Fruit fly (Drosophila melanogaster) whole organism, embryonic: ENCODE results near the gene Hsp110.
A peak's percentile ranks its signal among the peaks of the same experiment; 100 is the strongest.

Experiments used
- Ada2b ChIP-seq: fragments of 200-800 bp; sonication (Bioruptor generic); IDR thresholded peaks from 2 replicates; pipeline ENCODE4 v1.3.6; 2022; ENCODE audit warnings: missing biosample characterization, missing genetic modification characterization
- BtbVII ChIP-seq: fragments of 200-800 bp; sonication (Bioruptor generic); optimal IDR thresholded peaks from 3 replicates; lab custom pipeline; 2017; ENCODE audit warnings: missing biosample characterization, mild to moderate bottlenecking, missing genetic modification characterization
- CG10274 ChIP-seq: fragments of 200-800 bp; sonication (Bioruptor generic); optimal IDR thresholded peaks from 3 replicates; lab custom pipeline; 2017; ENCODE audit warnings: missing biosample characterization, mild to moderate bottlenecking, missing genetic modification characterization
- CG10543 ChIP-seq: fragments of 200-800 bp; sonication (Bioruptor generic); optimal IDR thresholded peaks from 3 replicates; lab custom pipeline; 2017; ENCODE audit warnings: missing biosample characterization, mild to moderate bottlenecking, missing genetic modification characterization, moderate library complexity
- CG14667 ChIP-seq: fragments of 200-800 bp; sonication (Bioruptor generic); IDR thresholded peaks from 2 replicates; pipeline ENCODE4 v1.3.6; 2022; ENCODE audit warnings: missing biosample characterization, missing genetic modification characterization
- CG15269 ChIP-seq: fragments of 200-800 bp; sonication (Bioruptor generic); optimal IDR thresholded peaks from 2 replicates; lab custom pipeline; 2018; ENCODE audit warnings: missing biosample characterization, mild to moderate bottlenecking, missing genetic modification characterization, moderate library complexity
- CG1603 ChIP-seq: fragments of 200-800 bp; sonication (Bioruptor generic); optimal IDR thresholded peaks from 2 replicates; lab custom pipeline; 2019; ENCODE audit warnings: missing biosample characterization, mild to moderate bottlenecking, missing genetic modification characterization, moderate library complexity
- CG18764 ChIP-seq: fragments of 200-800 bp; sonication (Bioruptor generic); optimal IDR thresholded peaks from 3 replicates; lab custom pipeline; 2016; ENCODE audit warnings: missing biosample characterization, missing genetic modification characterization
- CG30020 ChIP-seq: fragments of 200-800 bp; optimal IDR thresholded peaks from 2 replicates; lab custom pipeline; 2019; ENCODE audit warnings: missing biosample characterization, mild to moderate bottlenecking, missing genetic modification characterization, moderate library complexity
- CG32767 ChIP-seq: fragments of 200-800 bp; sonication (Bioruptor generic); IDR thresholded peaks from 2 replicates; pipeline ENCODE4 v1.3.6; 2022; ENCODE audit warnings: missing biosample characterization, missing genetic modification characterization
- CG3281 ChIP-seq: fragments of 200-800 bp; sonication (Bioruptor generic); optimal IDR thresholded peaks from 3 replicates; lab custom pipeline; 2017; ENCODE audit warnings: missing biosample characterization, mild to moderate bottlenecking, missing genetic modification characterization
- CG8359 ChIP-seq: fragments of 200-800 bp; sonication (Bioruptor generic); optimal IDR thresholded peaks from 2 replicates; lab custom pipeline; 2017; ENCODE audit warnings: missing biosample characterization, mild to moderate bottlenecking, missing genetic modification characterization, borderline replicate concordance
- CG9727 ChIP-seq: fragments of 200-800 bp; sonication (Bioruptor generic); optimal IDR thresholded peaks from 3 replicates; lab custom pipeline; 2017; ENCODE audit warnings: missing biosample characterization, mild to moderate bottlenecking, missing genetic modification characterization
- D ChIP-seq, 2 experiments: fragments of 200-800 bp in 1 of 2; fragments of >200 bp in 1 of 2; sonication (Bioruptor generic) in 1 of 2; optimal IDR thresholded peaks; 2 replicates in 1 of 2; 3 replicates in 1 of 2; lab custom pipeline; 2017; ENCODE audit warnings: mild to moderate bottlenecking in 1 of 2, missing biosample characterization in 1 of 2, missing genetic modification characterization in 1 of 2, missing genetic modification reagents in 1 of 2
- Dek ChIP-seq: fragments of 200-800 bp; sonication (Bioruptor generic); optimal IDR thresholded peaks from 3 replicates; lab custom pipeline; 2019; ENCODE audit warnings: missing biosample characterization, mild to moderate bottlenecking, missing genetic modification characterization, moderate library complexity
- Eip74EF ChIP-seq, 2 experiments: fragments of 200-800 bp in 1 of 2; fragments of >200 bp in 1 of 2; sonication (Bioruptor generic) in 1 of 2; optimal IDR thresholded peaks; 2 replicates each; lab custom pipeline; 2017 to 2019; ENCODE audit warnings: missing biosample characterization in 2 of 2, missing genetic modification characterization in 2 of 2, mild to moderate bottlenecking in 1 of 2, moderate library complexity in 1 of 2
- Fer2 ChIP-seq: fragments of 200-800 bp; sonication (Bioruptor generic); optimal IDR thresholded peaks from 2 replicates; lab custom pipeline; 2018; ENCODE audit warnings: missing biosample characterization, mild to moderate bottlenecking, missing genetic modification characterization, moderate library complexity
- Fer3 ChIP-seq: fragments of 200-800 bp; sonication (Bioruptor generic); optimal IDR thresholded peaks from 2 replicates; lab custom pipeline; 2018; ENCODE audit warnings: missing biosample characterization, mild to moderate bottlenecking, missing genetic modification characterization, moderate library complexity
- Hmr ChIP-seq: fragments of 200-800 bp; sonication (Bioruptor generic); optimal IDR thresholded peaks from 3 replicates; lab custom pipeline; 2017; ENCODE audit warnings: mild to moderate bottlenecking, missing biosample characterization, missing genetic modification reagents, missing genetic modification characterization
- Hmx ChIP-seq: fragments of 200-800 bp; sonication (Bioruptor generic); optimal IDR thresholded peaks from 2 replicates; lab custom pipeline; 2016; ENCODE audit warnings: missing biosample characterization, missing genetic modification characterization
- Med ChIP-seq: fragments of 200-800 bp; sonication (Bioruptor generic); peaks from one replicate; lab custom pipeline; 2016; ENCODE audit warnings: missing biosample characterization, missing genetic modification characterization, mild to moderate bottlenecking, inconsistent platforms, moderate library complexity
- Opbp ChIP-seq: fragments of 200-800 bp; sonication (Bioruptor generic); IDR thresholded peaks from 3 replicates; pipeline ENCODE4 v1.3.6; 2022; ENCODE audit warnings: missing biosample characterization, missing genetic modification characterization; ENCODE audit not compliant: partially characterized antibody
- PHDP ChIP-seq: fragments of 200-800 bp; sonication (Bioruptor generic); optimal IDR thresholded peaks from 3 replicates; lab custom pipeline; 2018; ENCODE audit warnings: missing biosample characterization, mild to moderate bottlenecking, missing genetic modification characterization, moderate library complexity
- Sin3A ChIP-seq: fragments of >200 bp; optimal IDR thresholded peaks from 2 replicates; lab custom pipeline; 2018
- Stat92E ChIP-seq, 3 experiments: fragments of >200 bp in 2 of 3; fragments of 200-800 bp in 1 of 3; sonication (Bioruptor generic) in 1 of 3; optimal IDR thresholded peaks; 2 replicates each; lab custom pipeline; 2017 to 2019; ENCODE audit warnings: missing biosample characterization in 3 of 3, missing genetic modification characterization in 3 of 3, mild to moderate bottlenecking in 1 of 3, moderate library complexity in 1 of 3
- Taf1 ChIP-seq: fragments of 200-800 bp; sonication (Bioruptor generic); IDR thresholded peaks from 2 replicates; pipeline ENCODE4 v1.3.6; 2022; ENCODE audit warnings: missing biosample characterization, missing genetic modification characterization
- Xbp1 ChIP-seq: fragments of 200-800 bp; sonication (Bioruptor generic); optimal IDR thresholded peaks from 3 replicates; lab custom pipeline; 2016; ENCODE audit warnings: missing biosample characterization, mild to moderate bottlenecking, missing genetic modification characterization
- bsh ChIP-seq, 2 experiments: fragments of 200-800 bp; sonication (Bioruptor generic); optimal IDR thresholded peaks; 2 replicates each; lab custom pipeline; 2017 to 2018; ENCODE audit warnings: mild to moderate bottlenecking in 2 of 2, missing biosample characterization in 2 of 2, missing genetic modification characterization in 2 of 2, moderate library complexity in 1 of 2
- cato ChIP-seq: fragments of 200-800 bp; sonication (Bioruptor generic); optimal IDR thresholded peaks from 2 replicates; lab custom pipeline; 2016; ENCODE audit warnings: missing biosample characterization, missing genetic modification characterization, borderline replicate concordance
- crol ChIP-seq: fragments of 200-800 bp; sonication (Bioruptor generic); IDR thresholded peaks from 2 replicates; pipeline ENCODE4 v1.3.6; 2022; ENCODE audit warnings: missing biosample characterization, missing genetic modification characterization
- cwo ChIP-seq: fragments of 200-800 bp; sonication (Bioruptor generic); optimal IDR thresholded peaks from 3 replicates; lab custom pipeline; 2017; ENCODE audit warnings: missing biosample characterization, missing genetic modification characterization, mild to moderate bottlenecking, moderate library complexity, missing genetic modification reagents
- danr ChIP-seq: fragments of 200-800 bp; sonication (Bioruptor generic); IDR thresholded peaks from 2 replicates; pipeline ENCODE4 v1.3.6; 2022; ENCODE audit warnings: missing biosample characterization, missing genetic modification characterization
- eyg ChIP-seq: fragments of 200-800 bp; sonication (Bioruptor generic); optimal IDR thresholded peaks from 3 replicates; lab custom pipeline; 2016; ENCODE audit warnings: missing biosample characterization, missing genetic modification characterization
- fd64A ChIP-seq: fragments of 200-800 bp; sonication (Bioruptor generic); optimal IDR thresholded peaks from 3 replicates; lab custom pipeline; 2018; ENCODE audit warnings: missing biosample characterization, mild to moderate bottlenecking, missing genetic modification characterization
- gce ChIP-seq: fragments of 200-800 bp; sonication (Bioruptor generic); IDR thresholded peaks from 3 replicates; pipeline ENCODE4 v1.3.6; 2022; ENCODE audit warnings: missing biosample characterization, missing genetic modification characterization
- gcm ChIP-seq: fragments of 200-800 bp; sonication (Bioruptor generic); optimal IDR thresholded peaks from 2 replicates; lab custom pipeline; 2019; ENCODE audit warnings: missing biosample characterization, mild to moderate bottlenecking, missing genetic modification characterization, moderate library complexity
- gem ChIP-seq: fragments of 200-800 bp; sonication (Bioruptor generic); optimal IDR thresholded peaks from 2 replicates; lab custom pipeline; 2019; ENCODE audit warnings: missing biosample characterization, mild to moderate bottlenecking, missing genetic modification characterization, moderate library complexity
- gfzf ChIP-seq: fragments of 200-800 bp; sonication (Bioruptor generic); optimal IDR thresholded peaks from 2 replicates; lab custom pipeline; 2016; ENCODE audit warnings: missing biosample characterization, mild to moderate bottlenecking, missing genetic modification characterization, moderate library complexity
- kah ChIP-seq: fragments of 200-800 bp; sonication (Bioruptor generic); optimal IDR thresholded peaks from 2 replicates; lab custom pipeline; 2018; ENCODE audit warnings: missing biosample characterization, mild to moderate bottlenecking, missing genetic modification characterization
- kay ChIP-seq: fragments of 200-800 bp; sonication (Bioruptor generic); optimal IDR thresholded peaks from 2 replicates; lab custom pipeline; 2016; ENCODE audit warnings: missing biosample characterization, missing genetic modification characterization
- lilli ChIP-seq: fragments of 200-800 bp; sonication (Bioruptor generic); optimal IDR thresholded peaks from 3 replicates; lab custom pipeline; 2016; ENCODE audit warnings: missing biosample characterization, missing genetic modification characterization
- row ChIP-seq: fragments of 200-800 bp; sonication (Bioruptor generic); IDR thresholded peaks from 3 replicates; pipeline ENCODE4 v1.3.6; 2022; ENCODE audit warnings: missing biosample characterization, missing genetic modification characterization
- schlank ChIP-seq: fragments of 200-800 bp; sonication (Bioruptor generic); optimal IDR thresholded peaks from 2 replicates; lab custom pipeline; 2018; ENCODE audit warnings: missing biosample characterization, mild to moderate bottlenecking, missing genetic modification characterization
- shn ChIP-seq: fragments of 200-800 bp; sonication (Bioruptor generic); optimal IDR thresholded peaks from 3 replicates; lab custom pipeline; 2016; ENCODE audit warnings: missing biosample characterization, missing genetic modification characterization
- so ChIP-seq: fragments of 200-800 bp; sonication (Bioruptor generic); IDR thresholded peaks from 3 replicates; pipeline ENCODE4 v1.3.6; 2022; ENCODE audit warnings: missing biosample characterization, missing genetic modification characterization
- sqz ChIP-seq: fragments of 200-800 bp; sonication (Bioruptor generic); optimal IDR thresholded peaks from 3 replicates; lab custom pipeline; 2018; ENCODE audit warnings: missing biosample characterization, mild to moderate bottlenecking, missing genetic modification characterization
- sr ChIP-seq: fragments of 200-800 bp; sonication (Bioruptor generic); IDR thresholded peaks from 3 replicates; pipeline ENCODE4 v1.3.6; 2022; ENCODE audit warnings: missing biosample characterization, missing genetic modification characterization
- wek ChIP-seq: fragments of 200-800 bp; sonication (Bioruptor generic); optimal IDR thresholded peaks from 3 replicates; lab custom pipeline; 2018; ENCODE audit warnings: missing biosample characterization, mild to moderate bottlenecking, missing genetic modification characterization, moderate library complexity

Hsp110 gene

dm6 chr3L:14003297-14004040 lies 33.4 kb upstream of the Hsp110 start (continued):
- TF ChIP-seq PHDP (tag; lab: Kevin White, UChicago) (no peak), CG1603 (tag; lab: Kevin White, UChicago) (no peak), CG10543 (no peak), sqz (GFP tag; lab: Kevin White, UChicago) (peak; percentile 78), eyg (GFP tag; lab: Kevin White, UChicago) (no peak), fd64A (GFP tag; lab: Kevin White, UChicago) (no peak), Hmx (GFP tag; lab: Kevin White, UChicago) (no peak), cato (GFP tag; lab: Kevin White, UChicago) (no peak), schlank (tag; lab: Kevin White, UChicago) (no peak), gem (tag; lab: Kevin White, UChicago) (peak; percentile 33), CG14667 (no peak), crol (GFP tag; lab: Robert Waterston, UW) (no peak), CG3281 (GFP tag; lab: Kevin White, UChicago) (peak; percentile 27), Ada2b (GFP tag; lab: Robert Waterston, UW) (no peak), CG30020 (tag; lab: Kevin White, UChicago) (no peak), sr (GFP tag; lab: Robert Waterston, UW) (no peak), Taf1 (GFP tag; lab: Robert Waterston, UW) (no peak), gcm (GFP tag; lab: Kevin White, UChicago) (no peak), CG9727 (GFP tag; lab: Kevin White, UChicago) (no peak), shn (GFP tag; lab: Kevin White, UChicago) (no peak), kay (GFP tag; lab: Kevin White, UChicago) (no peak), Dek (tag; lab: Kevin White, UChicago) (no peak), cwo (no peak), wek (GFP tag; lab: Kevin White, UChicago) (no peak), row (GFP tag; lab: Robert Waterston, UW) (no peak), gfzf (GFP tag; lab: Kevin White, UChicago) (no peak), Eip74EF (GFP tag; optimal IDR thresholded peaks at IDR 0.05; lab: Kevin White, UChicago) (no peak), CG32767 (GFP tag; lab: Robert Waterston, UW) (peak; percentile 52; the same call in 1 of the 2 replicates), D (optimal IDR thresholded peaks at IDR 0.05; lab: Kevin White, UChicago) (no peak), D (GFP tag; optimal IDR thresholded peaks at IDR 0.05; lab: Kevin White, UChicago) (no peak), bsh (GFP tag; optimal IDR thresholded peaks at IDR 0.05; lab: Kevin White, UChicago) (no peak), CG10274 (GFP tag; lab: Kevin White, UChicago) (no peak), Fer2 (no peak), Fer3 (tag; lab: Kevin White, UChicago) (no peak), so (GFP tag; lab: Robert Waterston, UW) (no peak), CG18764 (GFP tag; lab: Kevin White, UChicago) (no peak), Hmr (GFP tag; lab: Kevin White, UChicago) (no peak), Sin3A (lab: Kevin White, UChicago) (peak; percentile 11), kah (GFP tag; lab: Kevin White, UChicago) (no peak), Stat92E (GFP tag; optimal IDR thresholded peaks at IDR 0.05; lab: Kevin White, UChicago) (no peak), gce (GFP tag; lab: Robert Waterston, UW) (no peak), Med (GFP tag; lab: Kevin White, UChicago) (no peak), Opbp (GFP tag; lab: Robert Waterston, UW) (peak; percentile 50; the same call in 2 of the 3 replicates), danr (GFP tag; lab: Robert Waterston, UW) (no peak), lilli (GFP tag; lab: Kevin White, UChicago) (no peak), Xbp1 (GFP tag; lab: Kevin White, UChicago) (no peak), CG8359 (GFP tag; lab: Kevin White, UChicago) (no peak), CG15269 (tag; lab: Kevin White, UChicago) (peak; percentile 7), BtbVII (GFP tag; lab: Kevin White, UChicago) (no peak)
